Fruit fly (Drosophila melanogaster) whole organism, embryonic: ENCODE results near the gene CG31288.

Experiments used
- CG1024 ChIP-seq: fragments of 200-800 bp; sonication (Bioruptor generic); IDR thresholded peaks from 2 replicates; pipeline ENCODE4 v1.3.6; 2022; ENCODE audit warnings: missing biosample characterization, missing genetic modification characterization
- CG11504 ChIP-seq: fragments of 200-800 bp; sonication (Bioruptor generic); optimal IDR thresholded peaks from 3 replicates; lab custom pipeline; 2019; ENCODE audit warnings: missing biosample characterization, mild to moderate bottlenecking, missing genetic modification characterization, moderate library complexity
- CG12104 ChIP-seq: fragments of 200-800 bp; sonication (Bioruptor generic); optimal IDR thresholded peaks from 3 replicates; lab custom pipeline; 2016; ENCODE audit warnings: missing biosample characterization, missing genetic modification characterization
- CG12769 ChIP-seq: fragments of 200-800 bp; sonication (Bioruptor generic); optimal IDR thresholded peaks from 2 replicates; lab custom pipeline; 2019; ENCODE audit warnings: missing biosample characterization, mild to moderate bottlenecking, missing genetic modification characterization, moderate library complexity
- CG14965 ChIP-seq: fragments of 200-800 bp; sonication (Bioruptor generic); optimal IDR thresholded peaks from 2 replicates; lab custom pipeline; 2016; ENCODE audit warnings: missing biosample characterization, missing genetic modification characterization, borderline replicate concordance
- CG15514 ChIP-seq: fragments of 200-800 bp; sonication (Bioruptor generic); optimal IDR thresholded peaks from 3 replicates; lab custom pipeline; 2017; ENCODE audit warnings: missing biosample characterization, missing genetic modification characterization, mild to moderate bottlenecking, moderate library complexity, missing genetic modification reagents
- CG17361 ChIP-seq: fragments of 200-800 bp; sonication (Bioruptor generic); IDR thresholded peaks from 3 replicates; pipeline ENCODE4 v1.3.6; 2022; ENCODE audit warnings: missing biosample characterization, missing genetic modification characterization
- CG18011 ChIP-seq: fragments of 200-800 bp; sonication (Bioruptor generic); optimal IDR thresholded peaks from 2 replicates; lab custom pipeline; 2017; ENCODE audit warnings: missing biosample characterization, missing genetic modification characterization, mild to moderate bottlenecking, moderate library complexity, missing genotype
- CG2202 ChIP-seq: fragments of 200-800 bp; sonication (Bioruptor generic); optimal IDR thresholded peaks from 2 replicates; lab custom pipeline; 2018; ENCODE audit warnings: missing biosample characterization, mild to moderate bottlenecking, missing genetic modification characterization
- CG31388 ChIP-seq: fragments of 200-800 bp; sonication (Bioruptor generic); optimal IDR thresholded peaks from 2 replicates; lab custom pipeline; 2016; ENCODE audit warnings: missing biosample characterization, missing genetic modification characterization
- CG31441 ChIP-seq: fragments of 200-800 bp; sonication (Bioruptor generic); IDR thresholded peaks from 2 replicates; pipeline ENCODE4 v1.3.6; 2022; ENCODE audit warnings: missing biosample characterization, missing genetic modification characterization
- CG34224 ChIP-seq: fragments of 200-800 bp; sonication (Bioruptor generic); IDR thresholded peaks from 3 replicates; pipeline ENCODE4 v1.3.6; 2022; ENCODE audit warnings: missing biosample characterization, missing genetic modification characterization; ENCODE audit not compliant: partially characterized antibody
- CG3847 ChIP-seq: fragments of 200-800 bp; sonication (Bioruptor generic); IDR thresholded peaks from 2 replicates; pipeline ENCODE4 v1.3.6; 2022; ENCODE audit warnings: missing biosample characterization, missing genetic modification characterization
- CG4282 ChIP-seq: fragments of 200-800 bp; sonication (Bioruptor generic); optimal IDR thresholded peaks from 2 replicates; lab custom pipeline; 2016; ENCODE audit warnings: missing biosample characterization, missing genetic modification characterization
- CG4360 ChIP-seq: fragments of 200-800 bp; sonication (Bioruptor generic); IDR thresholded peaks from 2 replicates; pipeline ENCODE4 v1.3.6; 2022; ENCODE audit warnings: missing biosample characterization, missing genetic modification characterization
- CG4854 ChIP-seq: fragments of 200-800 bp; sonication (Bioruptor generic); optimal IDR thresholded peaks from 2 replicates; lab custom pipeline; 2016; ENCODE audit warnings: missing biosample characterization, missing genetic modification characterization, inconsistent platforms
- CG6765 ChIP-seq: fragments of 200-800 bp; sonication (Bioruptor generic); optimal IDR thresholded peaks from 3 replicates; lab custom pipeline; 2017; ENCODE audit warnings: missing biosample characterization, mild to moderate bottlenecking, missing genetic modification characterization
- CG7372 ChIP-seq: fragments of 200-800 bp; sonication (Bioruptor generic); IDR thresholded peaks from 2 replicates; pipeline ENCODE4 v1.3.6; 2022; ENCODE audit warnings: missing biosample characterization, missing genetic modification characterization
- Dfd ChIP-seq, 2 experiments: fragments of >200 bp; optimal IDR thresholded peaks; 2 replicates each; lab custom pipeline; 2017; ENCODE audit warnings: missing biosample characterization in 2 of 2, missing genetic modification characterization in 2 of 2
- Dll ChIP-seq: fragments of 200-800 bp; sonication (Bioruptor generic); IDR thresholded peaks from 4 replicates; pipeline ENCODE4 v1.3.6; 2022; ENCODE audit warnings: missing biosample characterization, missing genetic modification characterization; ENCODE audit not compliant: partially characterized antibody
- Fer2 ChIP-seq: fragments of 200-800 bp; sonication (Bioruptor generic); optimal IDR thresholded peaks from 2 replicates; lab custom pipeline; 2018; ENCODE audit warnings: missing biosample characterization, mild to moderate bottlenecking, missing genetic modification characterization, moderate library complexity
- GATAe ChIP-seq: fragments of 200-800 bp; sonication (Bioruptor generic); conservative IDR thresholded peaks from 2 replicates; pipeline ENCODE4 v1.3.6; 2022; ENCODE audit warnings: missing biosample characterization, missing genetic modification characterization
- Hr3 ChIP-seq: fragments of 200-800 bp; sonication (Bioruptor generic); optimal IDR thresholded peaks from 3 replicates; lab custom pipeline; 2016; ENCODE audit warnings: missing biosample characterization, missing genetic modification characterization
- Lpt ChIP-seq: fragments of >200 bp; optimal IDR thresholded peaks from 2 replicates; lab custom pipeline; 2018; ENCODE audit warnings: missing biosample characterization, missing genetic modification characterization
- MESR4 ChIP-seq: fragments of 200-800 bp; sonication (Bioruptor generic); optimal IDR thresholded peaks from 2 replicates; lab custom pipeline; 2018; ENCODE audit warnings: missing biosample characterization, mild to moderate bottlenecking, missing genetic modification characterization, moderate library complexity
- al ChIP-seq: fragments of 200-800 bp; sonication (Bioruptor generic); IDR thresholded peaks from 2 replicates; pipeline ENCODE4 v1.3.6; 2022; ENCODE audit warnings: missing biosample characterization, missing genetic modification characterization
- amos ChIP-seq: fragments of 200-800 bp; sonication (Bioruptor generic); IDR thresholded peaks from 2 replicates; pipeline ENCODE4 v1.3.6; 2022; ENCODE audit warnings: missing biosample characterization, missing genetic modification characterization; ENCODE audit not compliant: partially characterized antibody
- bowl ChIP-seq: fragments of 200-800 bp; sonication (Bioruptor generic); IDR thresholded peaks from 2 replicates; pipeline ENCODE4 v1.3.6; 2022; ENCODE audit warnings: missing biosample characterization, missing genetic modification characterization
- br ChIP-seq: fragments of >200 bp; optimal IDR thresholded peaks from 2 replicates; lab custom pipeline; 2017
- da ChIP-seq: fragments of 200-800 bp; sonication (Bioruptor generic); optimal IDR thresholded peaks from 2 replicates; lab custom pipeline; 2016; ENCODE audit warnings: missing biosample characterization, missing genetic modification characterization
- fd3F ChIP-seq: fragments of 200-800 bp; sonication (Bioruptor generic); optimal IDR thresholded peaks from 2 replicates; lab custom pipeline; 2018; ENCODE audit warnings: missing biosample characterization, mild to moderate bottlenecking, missing genetic modification characterization, moderate library complexity
- fru ChIP-seq: fragments of >200 bp; optimal IDR thresholded peaks from 2 replicates; lab custom pipeline; 2017
- ftz-f1 ChIP-seq: fragments of 200-800 bp; sonication (Bioruptor generic); optimal IDR thresholded peaks from 2 replicates; lab custom pipeline; 2016; ENCODE audit warnings: missing biosample characterization, missing genetic modification characterization
- grau ChIP-seq: fragments of 200-800 bp; optimal IDR thresholded peaks from 3 replicates; lab custom pipeline; 2019; ENCODE audit warnings: missing biosample characterization, mild to moderate bottlenecking, missing genetic modification characterization, moderate library complexity
- lola ChIP-seq, 3 experiments: fragments of >200 bp in 2 of 3; fragments of 200-800 bp in 1 of 3; sonication (Bioruptor generic) in 1 of 3; optimal IDR thresholded peaks; 2 replicates each; lab custom pipeline; 2017 to 2019; ENCODE audit warnings: missing biosample characterization in 3 of 3, missing genetic modification characterization in 3 of 3, mild to moderate bottlenecking in 1 of 3, moderate library complexity in 1 of 3
- nerfin-2 ChIP-seq: fragments of 200-800 bp; sonication (Bioruptor generic); IDR thresholded peaks from 2 replicates; pipeline ENCODE4 v1.3.6; 2022; ENCODE audit warnings: missing biosample characterization, missing genetic modification characterization; ENCODE audit not compliant: partially characterized antibody
- pfk ChIP-seq: fragments of 200-800 bp; sonication (Bioruptor generic); optimal IDR thresholded peaks from 2 replicates; lab custom pipeline; 2018; ENCODE audit warnings: missing biosample characterization, mild to moderate bottlenecking, missing genetic modification characterization, moderate library complexity
- phol ChIP-seq: fragments of 200-800 bp; sonication (Bioruptor generic); optimal IDR thresholded peaks from 3 replicates; lab custom pipeline; 2018; ENCODE audit warnings: missing biosample characterization, mild to moderate bottlenecking, missing genetic modification characterization, moderate library complexity
- pita ChIP-seq: fragments of 200-800 bp; sonication (Bioruptor generic); optimal IDR thresholded peaks from 2 replicates; lab custom pipeline; 2017; ENCODE audit warnings: missing biosample characterization, mild to moderate bottlenecking, missing genetic modification characterization
- pros ChIP-seq: fragments of 200-800 bp; sonication (Bioruptor generic); optimal IDR thresholded peaks from 3 replicates; lab custom pipeline; 2019; ENCODE audit warnings: missing biosample characterization, mild to moderate bottlenecking, missing genetic modification characterization, moderate library complexity
- ranshi ChIP-seq: fragments of 200-800 bp; sonication (Bioruptor generic); IDR thresholded peaks from 2 replicates; pipeline ENCODE4 v1.3.6; 2022; ENCODE audit warnings: missing biosample characterization, missing genetic modification characterization
- run ChIP-seq: fragments of 200-800 bp; sonication (Bioruptor generic); optimal IDR thresholded peaks from 3 replicates; lab custom pipeline; 2018; ENCODE audit warnings: missing biosample characterization, mild to moderate bottlenecking, missing genetic modification characterization
- sc ChIP-seq, 3 experiments: fragments of >200 bp in 2 of 3; fragments of 200-800 bp in 1 of 3; sonication (Bioruptor generic) in 1 of 3; optimal IDR thresholded peaks; 2 replicates in 2 of 3; 3 replicates in 1 of 3; lab custom pipeline; 2017; ENCODE audit warnings: mild to moderate bottlenecking in 1 of 3, missing biosample characterization in 1 of 3, missing genetic modification characterization in 1 of 3, missing genetic modification reagents in 1 of 3
- sd ChIP-seq: fragments of 200-800 bp; sonication (Bioruptor generic); optimal IDR thresholded peaks from 3 replicates; lab custom pipeline; 2018; ENCODE audit warnings: missing biosample characterization, mild to moderate bottlenecking, missing genetic modification characterization, moderate library complexity
- sens-2 ChIP-seq: fragments of 200-800 bp; sonication (Bioruptor generic); IDR thresholded peaks from 2 replicates; pipeline ENCODE4 v1.3.6; 2022; ENCODE audit warnings: missing biosample characterization, missing genetic modification characterization
- slbo ChIP-seq: fragments of 200-800 bp; sonication (Bioruptor generic); IDR thresholded peaks from 2 replicates; pipeline ENCODE4 v1.3.6; 2022; ENCODE audit warnings: missing biosample characterization, missing genetic modification characterization
- stc ChIP-seq: fragments of 200-800 bp; sonication (Bioruptor generic); IDR thresholded peaks from 2 replicates; pipeline ENCODE4 v1.3.6; 2022; ENCODE audit warnings: missing biosample characterization, missing genetic modification characterization
- tap ChIP-seq: fragments of 200-800 bp; optimal IDR thresholded peaks from 3 replicates; lab custom pipeline; 2019; ENCODE audit warnings: missing biosample characterization, mild to moderate bottlenecking, missing genetic modification characterization, moderate library complexity
- tgo ChIP-seq: fragments of 200-800 bp; sonication (Bioruptor generic); IDR thresholded peaks from 3 replicates; pipeline ENCODE4 v1.3.6; 2022; ENCODE audit warnings: missing biosample characterization, missing genetic modification characterization
- tna ChIP-seq: fragments of 200-800 bp; sonication (Bioruptor generic); IDR thresholded peaks from 2 replicates; pipeline ENCODE4 v1.3.6; 2022; ENCODE audit warnings: missing biosample characterization, missing genetic modification characterization; ENCODE audit not compliant: partially characterized antibody
- ttk ChIP-seq: fragments of 200-800 bp; sonication (Bioruptor generic); IDR thresholded peaks from 2 replicates; pipeline ENCODE4 v2.1.2; 2022; ENCODE audit warnings: missing biosample characterization, missing genetic modification characterization
- unpg ChIP-seq: fragments of 200-800 bp; sonication (Bioruptor generic); optimal IDR thresholded peaks from 3 replicates; lab custom pipeline; 2018; ENCODE audit warnings: missing biosample characterization, mild to moderate bottlenecking, missing genetic modification characterization, moderate library complexity

Gene CG31288

DNA sequence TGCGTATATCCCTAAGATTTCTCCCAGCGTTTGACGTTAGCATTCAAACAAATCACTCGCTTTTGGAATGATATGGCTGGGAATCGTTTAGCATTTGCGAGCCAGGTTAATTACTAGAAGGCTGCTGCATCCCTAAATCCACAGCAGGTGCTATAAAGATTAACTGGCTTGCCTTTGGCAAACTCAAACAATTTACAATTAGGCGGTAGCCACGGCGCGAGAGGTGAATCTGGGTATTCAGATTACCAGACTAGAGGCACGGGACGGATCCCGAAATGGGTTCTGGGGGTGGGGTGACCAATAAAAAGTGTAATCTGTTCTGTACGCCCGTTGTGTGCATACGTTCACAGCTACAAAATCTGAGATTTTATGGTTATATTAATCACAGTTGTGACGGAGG, 18.2 kb downstream of the CG31288 start, which contains the start of gene CG11892 (continued):
- TF ChIP-seq stc (no peak), Fer2 (tag; lab: Kevin White, UChicago) (no peak), CG15514 (GFP tag; lab: Kevin White, UChicago) (peak; percentile 53), MESR4 (GFP tag; lab: Kevin White, UChicago) (no peak), CG12104 (GFP tag; lab: Kevin White, UChicago) (peak; percentile 38), CG7372 (GFP tag; lab: Robert Waterston, UW) (no peak), br (no peak), fru (lab: Kevin White, UChicago) (no peak), CG14965 (GFP tag; lab: Kevin White, UChicago) (no peak), pfk (GFP tag; lab: Kevin White, UChicago) (no peak), CG6765 (GFP tag; lab: Kevin White, UChicago) (peak; percentile 30), Dfd (GFP tag; optimal IDR thresholded peaks at IDR 0.05; lab: Kevin White, UChicago) (no peak), phol (tag; lab: Kevin White, UChicago) (no peak), CG18011 (GFP tag; lab: Kevin White, UChicago) (no peak), CG31441 (GFP tag; lab: Robert Waterston, UW) (no peak), pros (GFP tag; lab: Kevin White, UChicago) (no peak), sens-2 (no peak), ftz-f1 (no peak), CG31388 (GFP tag; lab: Kevin White, UChicago) (no peak), al (GFP tag; lab: Robert Waterston, UW) (no peak), nerfin-2 (GFP tag; lab: Robert Waterston, UW) (no peak), Hr3 (GFP tag; lab: Kevin White, UChicago) (no peak), da (GFP tag; lab: Kevin White, UChicago) (no peak), fd3F (GFP tag; lab: Kevin White, UChicago) (peak; percentile 28), CG11504 (tag; lab: Kevin White, UChicago) (no peak), CG17361 (no peak), tap (peak; percentile 52), CG1024 (GFP tag; lab: Robert Waterston, UW) (no peak), run (no peak), CG12769 (peak; percentile 87), CG4282 (GFP tag; lab: Kevin White, UChicago) (no peak), CG4854 (no peak), lola (GFP tag; optimal IDR thresholded peaks at IDR 0.05; lab: Kevin White, UChicago) (no peak), unpg (GFP tag; lab: Kevin White, UChicago) (peak; percentile 51), Lpt (GFP tag; lab: Kevin White, UChicago) (no peak), CG3847 (GFP tag; lab: Robert Waterston, UW) (no peak), GATAe (GFP tag; lab: Robert Waterston, UW) (no peak), Dll (GFP tag; lab: Robert Waterston, UW) (no peak), pita (GFP tag; lab: Kevin White, UChicago) (no peak), slbo (no peak), grau (no peak), tgo (no peak), ranshi (GFP tag; lab: Robert Waterston, UW) (no peak), amos (no peak), tna (no peak), CG34224 (GFP tag; lab: Robert Waterston, UW) (no peak), CG4360 (GFP tag; lab: Robert Waterston, UW) (no peak), sc (optimal IDR thresholded peaks at IDR 0.05; lab: Kevin White, UChicago) (no peak), sc (GFP tag; optimal IDR thresholded peaks at IDR 0.05; lab: Kevin White, UChicago) (no peak), ttk (GFP tag; lab: Robert Waterston, UW) (no peak), CG2202 (tag; lab: Kevin White, UChicago) (no peak), sd (tag; lab: Kevin White, UChicago) (peak; percentile 31), bowl (GFP tag; lab: Robert Waterston, UW) (no peak)
